Fruit fly (Drosophila melanogaster) whole organism, prepupa: Measurements from ENCODE around the gene CG44532.

Experiments
- Blimp-1 ChIP-seq: fragments of 200-800 bp; sonication (Bioruptor generic); optimal IDR thresholded peaks from 3 replicates; lab custom pipeline; 2017; ENCODE audit warnings: missing biosample characterization, missing genetic modification characterization, mild to moderate bottlenecking, moderate library complexity, missing genetic modification reagents
- CG10631 ChIP-seq: fragments of 200-800 bp; sonication (Bioruptor generic); optimal IDR thresholded peaks from 2 replicates; lab custom pipeline; 2016; ENCODE audit warnings: missing biosample characterization, missing genetic modification characterization
- CG10669 ChIP-seq: fragments of 200-800 bp; sonication (Bioruptor generic); optimal IDR thresholded peaks from 3 replicates; lab custom pipeline; 2018; ENCODE audit warnings: missing biosample characterization, mild to moderate bottlenecking, missing genetic modification characterization, moderate library complexity
- CG11294 ChIP-seq: fragments of 200-800 bp; sonication (Bioruptor generic); IDR thresholded peaks from 2 replicates; pipeline ENCODE4 v1.3.6; 2022; ENCODE audit warnings: missing biosample characterization, missing genetic modification characterization
- CG11762 ChIP-seq: fragments of 200-800 bp; sonication (Bioruptor generic); optimal IDR thresholded peaks from 3 replicates; lab custom pipeline; 2016; ENCODE audit warnings: missing biosample characterization, missing genetic modification characterization; ENCODE audit not compliant: insufficient read depth
- CG11902 ChIP-seq: fragments of 200-800 bp; sonication (Bioruptor generic); optimal IDR thresholded peaks from 3 replicates; lab custom pipeline; 2016; ENCODE audit warnings: missing biosample characterization, missing genetic modification characterization
- CG15336 ChIP-seq: fragments of 200-800 bp; sonication (Bioruptor generic); IDR thresholded peaks from 2 replicates; pipeline ENCODE4 v1.3.6; 2022; ENCODE audit warnings: missing biosample characterization, missing genetic modification characterization
- CG1621 ChIP-seq: fragments of 200-800 bp; sonication (Bioruptor generic); optimal IDR thresholded peaks from 3 replicates; lab custom pipeline; 2018; ENCODE audit warnings: missing biosample characterization, mild to moderate bottlenecking, missing genetic modification characterization
- CG31627 ChIP-seq: fragments of 200-800 bp; sonication (Bioruptor generic); optimal IDR thresholded peaks from 3 replicates; lab custom pipeline; 2016; ENCODE audit warnings: missing biosample characterization, missing genetic modification characterization
- CG32006 ChIP-seq: fragments of 200-800 bp; sonication (Bioruptor generic); optimal IDR thresholded peaks from 3 replicates; lab custom pipeline; 2017; ENCODE audit warnings: missing biosample characterization, mild to moderate bottlenecking, missing genetic modification characterization
- CG4318 ChIP-seq: fragments of 200-800 bp; sonication (Bioruptor generic); optimal IDR thresholded peaks from 3 replicates; lab custom pipeline; 2017; ENCODE audit warnings: missing biosample characterization, mild to moderate bottlenecking, missing genetic modification characterization
- CG6163 ChIP-seq: fragments of 200-800 bp; sonication (Bioruptor generic); IDR thresholded peaks from 3 replicates; pipeline ENCODE4 v1.3.6; 2022; ENCODE audit warnings: missing biosample characterization, missing genetic modification characterization
- CG6792 ChIP-seq: fragments of 200-800 bp; sonication (Bioruptor generic); optimal IDR thresholded peaks from 3 replicates; lab custom pipeline; 2016; ENCODE audit warnings: missing biosample characterization, missing genetic modification characterization
- CG6854 ChIP-seq: fragments of 200-800 bp; sonication (Bioruptor generic); optimal IDR thresholded peaks from 2 replicates; lab custom pipeline; 2017; ENCODE audit warnings: missing biosample characterization, mild to moderate bottlenecking, missing genetic modification characterization
- CG8119 ChIP-seq: fragments of 200-800 bp; sonication (Bioruptor generic); IDR thresholded peaks from 3 replicates; pipeline ENCODE4 v1.3.6; 2022; ENCODE audit warnings: missing biosample characterization, missing genetic modification characterization
- CG8319 ChIP-seq: fragments of 200-800 bp; sonication (Bioruptor generic); optimal IDR thresholded peaks from 3 replicates; lab custom pipeline; 2016; ENCODE audit warnings: missing biosample characterization, missing genetic modification characterization
- CG8632 ChIP-seq: fragments of 200-800 bp; sonication (Bioruptor generic); optimal IDR thresholded peaks from 3 replicates; lab custom pipeline; 2016; ENCODE audit warnings: missing biosample characterization, missing genetic modification characterization
- CG9139 ChIP-seq: fragments of 200-800 bp; sonication (Bioruptor generic); optimal IDR thresholded peaks from 3 replicates; lab custom pipeline; 2017; ENCODE audit warnings: missing biosample characterization, mild to moderate bottlenecking, missing genetic modification characterization
- Eip78C ChIP-seq: fragments of 200-800 bp; sonication (Bioruptor generic); peaks from one replicate; lab custom pipeline; 2016; ENCODE audit warnings: missing biosample characterization, missing genetic modification characterization
- Eip93F ChIP-seq: fragments of 200-800 bp; sonication (Bioruptor generic); optimal IDR thresholded peaks from 2 replicates; lab custom pipeline; 2016; ENCODE audit warnings: missing biosample characterization, mild to moderate bottlenecking, missing genetic modification characterization
- Ets96B ChIP-seq: fragments of 200-800 bp; optimal IDR thresholded peaks from 2 replicates; lab custom pipeline; 2019; ENCODE audit warnings: missing biosample characterization, mild to moderate bottlenecking, missing genetic modification characterization, moderate library complexity
- Gug ChIP-seq: fragments of 200-800 bp; sonication (Bioruptor generic); IDR thresholded peaks from 2 replicates; pipeline ENCODE4 v1.3.6; 2022; ENCODE audit warnings: missing biosample characterization, missing genetic modification characterization
- Hr38 ChIP-seq: sonication (Bioruptor generic); optimal IDR thresholded peaks from 2 replicates; lab custom pipeline; 2016; ENCODE audit warnings: missing biosample characterization, missing genetic modification characterization
- Hr4 ChIP-seq: fragments of 200-800 bp; sonication (Bioruptor generic); optimal IDR thresholded peaks from 3 replicates; lab custom pipeline; 2016; ENCODE audit warnings: missing biosample characterization, missing genetic modification characterization
- Lpt ChIP-seq: fragments of 200-800 bp; sonication (Bioruptor generic); optimal IDR thresholded peaks from 3 replicates; lab custom pipeline; 2016; ENCODE audit warnings: missing biosample characterization, missing genetic modification characterization
- Met ChIP-seq: fragments of 200-800 bp; sonication (Bioruptor generic); optimal IDR thresholded peaks from 3 replicates; lab custom pipeline; 2016; ENCODE audit warnings: missing biosample characterization, missing genetic modification characterization
- OdsH ChIP-seq: fragments of 200-800 bp; sonication (Bioruptor generic); optimal IDR thresholded peaks from 3 replicates; lab custom pipeline; 2016; ENCODE audit warnings: missing biosample characterization, missing genetic modification characterization
- Smox ChIP-seq: fragments of 200-800 bp; sonication (Bioruptor generic); optimal IDR thresholded peaks from 3 replicates; lab custom pipeline; 2016; ENCODE audit warnings: missing biosample characterization, missing genetic modification characterization
- Sox14 ChIP-seq: fragments of 200-800 bp; sonication (Bioruptor generic); optimal IDR thresholded peaks from 3 replicates; lab custom pipeline; 2016; ENCODE audit warnings: missing biosample characterization, missing genetic modification characterization
- Sox15 ChIP-seq: fragments of 200-800 bp; sonication (Bioruptor generic); optimal IDR thresholded peaks from 3 replicates; lab custom pipeline; 2016; ENCODE audit warnings: missing biosample characterization, missing genetic modification characterization
- achi ChIP-seq: fragments of 200-800 bp; sonication (Bioruptor generic); optimal IDR thresholded peaks from 3 replicates; lab custom pipeline; 2016; ENCODE audit warnings: missing biosample characterization, missing genetic modification characterization
- acj6 ChIP-seq: fragments of 200-800 bp; sonication (Bioruptor generic); optimal IDR thresholded peaks from 3 replicates; lab custom pipeline; 2016; ENCODE audit warnings: missing biosample characterization, missing genetic modification characterization
- cyc ChIP-seq: fragments of 200-800 bp; sonication (Bioruptor generic); optimal IDR thresholded peaks from 3 replicates; lab custom pipeline; 2016; ENCODE audit warnings: missing biosample characterization, missing genetic modification characterization
- dac ChIP-seq: fragments of 200-800 bp; sonication (Bioruptor generic); optimal IDR thresholded peaks from 2 replicates; lab custom pipeline; 2017; ENCODE audit warnings: missing biosample characterization, mild to moderate bottlenecking, missing genetic modification characterization
- eg ChIP-seq: fragments of 200-800 bp; sonication (Bioruptor generic); IDR thresholded peaks from 3 replicates; pipeline ENCODE4 v1.3.6; 2022; ENCODE audit warnings: missing biosample characterization, missing genetic modification characterization
- esn ChIP-seq: fragments of 200-800 bp; sonication (Bioruptor generic); optimal IDR thresholded peaks from 2 replicates; lab custom pipeline; 2016; ENCODE audit warnings: missing biosample characterization, mild to moderate bottlenecking, missing genetic modification characterization, moderate library complexity
- fd59A ChIP-seq: fragments of 200-800 bp; sonication (Bioruptor generic); optimal IDR thresholded peaks from 2 replicates; lab custom pipeline; 2017; ENCODE audit warnings: missing biosample characterization, mild to moderate bottlenecking, missing genetic modification characterization, missing genetic modification reagents
- fd85E ChIP-seq: fragments of 200-800 bp; sonication (Bioruptor generic); optimal IDR thresholded peaks from 3 replicates; lab custom pipeline; 2016; ENCODE audit warnings: missing biosample characterization, missing genetic modification characterization
- fkh ChIP-seq: fragments of 200-800 bp; sonication (Bioruptor generic); optimal IDR thresholded peaks from 3 replicates; lab custom pipeline; 2017; ENCODE audit warnings: missing biosample characterization, mild to moderate bottlenecking, missing genetic modification characterization, moderate library complexity
- lz ChIP-seq: fragments of 200-800 bp; sonication (Bioruptor generic); optimal IDR thresholded peaks from 3 replicates; lab custom pipeline; 2016; ENCODE audit warnings: missing biosample characterization, missing genetic modification characterization
- net ChIP-seq: fragments of 200-800 bp; sonication (Bioruptor generic); optimal IDR thresholded peaks from 3 replicates; lab custom pipeline; 2016; ENCODE audit warnings: missing biosample characterization, missing genetic modification characterization
- pdm3 ChIP-seq: fragments of 200-800 bp; sonication (Bioruptor generic); optimal IDR thresholded peaks from 3 replicates; lab custom pipeline; 2016; ENCODE audit warnings: missing biosample characterization, missing genetic modification characterization
- salr ChIP-seq, 2 experiments: fragments of 200-800 bp; sonication (Bioruptor generic); optimal IDR thresholded peaks; 3 replicates each; lab custom pipeline; 2016 to 2018; ENCODE audit warnings: missing biosample characterization in 2 of 2, missing genetic modification characterization in 2 of 2, mild to moderate bottlenecking in 1 of 2
- spab ChIP-seq: fragments of 200-800 bp; sonication (Bioruptor generic); optimal IDR thresholded peaks from 2 replicates; lab custom pipeline; 2017; ENCODE audit warnings: missing biosample characterization, mild to moderate bottlenecking, missing genetic modification characterization, missing genetic modification reagents
- ss ChIP-seq, 2 experiments: fragments of 200-800 bp; sonication (Bioruptor generic); optimal IDR thresholded peaks; 2 replicates in 1 of 2; 3 replicates in 1 of 2; lab custom pipeline; 2017 to 2018; ENCODE audit warnings: mild to moderate bottlenecking in 2 of 2, missing biosample characterization in 2 of 2, missing genetic modification characterization in 2 of 2, moderate library complexity in 1 of 2
- svp ChIP-seq: fragments of 200-800 bp; sonication (Bioruptor generic); peaks from one replicate; lab custom pipeline; 2016; ENCODE audit warnings: missing biosample characterization, missing genetic modification characterization
- topi ChIP-seq: fragments of 200-800 bp; sonication (Bioruptor generic); optimal IDR thresholded peaks from 3 replicates; lab custom pipeline; 2016; ENCODE audit warnings: missing biosample characterization, missing genetic modification characterization
- vri ChIP-seq: fragments of 200-800 bp; sonication (Bioruptor generic); optimal IDR thresholded peaks from 3 replicates; lab custom pipeline; 2016; ENCODE audit warnings: missing biosample characterization, mild to moderate bottlenecking, missing genetic modification characterization

The CG44532 gene

dm6 chrX:9139138-9139537 lies 22.8 kb upstream of the CG44532 start (continued):
- peak; percentile 52 for TF ChIP-seq CG1621 (tag; lab: Kevin White, UChicago)
- no peak for TF ChIP-seq cyc
- TF ChIP-seq Smox (GFP tag; lab: Kevin White, UChicago) = no peak
- no peak for TF ChIP-seq fd85E (GFP tag; lab: Kevin White, UChicago)
- TF ChIP-seq CG11762 (GFP tag; lab: Kevin White, UChicago) = no peak
- no peak for TF ChIP-seq svp (GFP tag; lab: Kevin White, UChicago)
- no peak for TF ChIP-seq achi (GFP tag; lab: Kevin White, UChicago)
- TF ChIP-seq Sox15 (GFP tag; lab: Kevin White, UChicago) = no peak
- TF ChIP-seq CG6854 (GFP tag; lab: Kevin White, UChicago) = no peak
- no peak for TF ChIP-seq fkh (GFP tag; lab: Kevin White, UChicago)
- no peak for TF ChIP-seq CG10631 (GFP tag; lab: Kevin White, UChicago)
- peak; percentile 81 to 85 for TF ChIP-seq ss (GFP tag; optimal IDR thresholded peaks at IDR 0.05; lab: Kevin White, UChicago)
- no peak for TF ChIP-seq acj6 (GFP tag; lab: Kevin White, UChicago)

dm6 chrX:9141219-9141618 lies 20.7 kb upstream of the CG44532 start:
- TF ChIP-seq CG10631 (GFP tag; lab: Kevin White, UChicago) (no peak), CG4318 (no peak), CG31627 (GFP tag; lab: Kevin White, UChicago) (peak; percentile 64), Sox15 (GFP tag; lab: Kevin White, UChicago) (peak; percentile 38), net (GFP tag; lab: Kevin White, UChicago) (peak; percentile 74), salr (GFP tag; optimal IDR thresholded peaks at IDR 0.05; lab: Kevin White, UChicago) (peak; percentile 26 to 69), CG8119 (peak; percentile 81), Smox (GFP tag; lab: Kevin White, UChicago) (peak; percentile 57), acj6 (GFP tag; lab: Kevin White, UChicago) (peak; percentile 72), CG1621 (tag; lab: Kevin White, UChicago) (peak; percentile 79), pdm3 (peak; percentile 82), Hr4 (GFP tag; lab: Kevin White, UChicago) (peak; percentile 68), Gug (GFP tag; lab: Robert Waterston, UW) (peak; percentile 73), Sox14 (GFP tag; lab: Kevin White, UChicago) (peak; percentile 73), CG11762 (GFP tag; lab: Kevin White, UChicago) (peak; percentile 33), CG6792 (peak; percentile 67), CG8319 (no peak), CG11902 (peak; percentile 63), fd59A (GFP tag; lab: Kevin White, UChicago) (peak; percentile 71), Hr38 (GFP tag; lab: Kevin White, UChicago) (no peak), fd85E (GFP tag; lab: Kevin White, UChicago) (no peak), Eip78C (GFP tag; lab: Kevin White, UChicago) (peak; percentile 96), CG32006 (GFP tag; lab: Kevin White, UChicago) (no peak), svp (GFP tag; lab: Kevin White, UChicago) (no peak), topi (GFP tag; lab: Kevin White, UChicago) (peak; percentile 65), CG15336 (GFP tag; lab: Robert Waterston, UW) (peak; percentile 72), vri (GFP tag; lab: Kevin White, UChicago) (peak; percentile 23), CG6163 (peak; percentile 90), eg (GFP tag; lab: Robert Waterston, UW) (peak; percentile 91), Blimp-1 (peak; percentile 34), CG9139 (GFP tag; lab: Kevin White, UChicago) (peak; percentile 78), spab (GFP tag; lab: Kevin White, UChicago) (no peak), Ets96B (tag; lab: Kevin White, UChicago) (peak; percentile 70), CG6854 (GFP tag; lab: Kevin White, UChicago) (no peak), lz (GFP tag; lab: Kevin White, UChicago) (peak; percentile 63), Eip93F (GFP tag; lab: Kevin White, UChicago) (no peak), ss (GFP tag; optimal IDR thresholded peaks at IDR 0.05; lab: Kevin White, UChicago) (peak; percentile 74 to 85), OdsH (peak; percentile 68), Lpt (GFP tag; lab: Kevin White, UChicago) (peak; percentile 56), CG10669 (peak; percentile 85), CG11294 (GFP tag; lab: Robert Waterston, UW) (peak; percentile 77), CG8632 (GFP tag; lab: Kevin White, UChicago) (peak; percentile 43), esn (GFP tag; lab: Kevin White, UChicago) (peak; percentile 66), dac (GFP tag; lab: Kevin White, UChicago) (peak; percentile 14), Met (GFP tag; lab: Kevin White, UChicago) (no peak), achi (GFP tag; lab: Kevin White, UChicago) (peak; percentile 71)
